Worm (Caenorhabditis elegans): Measurements from ENCODE around the gene lgl-1.

- TF ChIP-seq unc-62 (GFP tag; optimal IDR thresholded peaks at IDR 0.05) (no peak), unc-39 (tag; optimal IDR thresholded peaks at IDR 0.05) (no peak), skn-1 (tag; optimal IDR thresholded peaks at IDR 0.05) (no peak), fos-1 (tag; optimal IDR thresholded peaks at IDR 0.05) (no peak), nhr-237 (tag; optimal IDR thresholded peaks at IDR 0.05) (no peak), hmg-11 (tag; optimal IDR thresholded peaks at IDR 0.05) (no peak), ceh-82 (tag; optimal IDR thresholded peaks at IDR 0.05) (no peak), ztf-4 (tag; optimal IDR thresholded peaks at IDR 0.05) (no peak), ama-1 (optimal IDR thresholded peaks at IDR 0.05) (no peak), zag-1 (tag; optimal IDR thresholded peaks at IDR 0.05) (no peak)
These were observed 5.7 kb downstream of the lgl-1 start for ce11 chrX:865214-865613.
